Worm (Caenorhabditis elegans) whole organism, L4/young adult: ENCODE data around the gene C50F4.8.
A peak's percentile ranks its signal among the peaks of the same experiment; 100 is the strongest.

Experiments
- W03F9.2 ChIP-seq: fragments of 150-350 bp; optimal IDR thresholded peaks from 2 replicates; lab custom pipeline; 2014; ENCODE audit warnings: missing biosample characterization, missing genetic modification characterization
- dao-5 ChIP-seq: sonication (generic microtip); optimal IDR thresholded peaks from 2 replicates; lab custom pipeline; 2016; ENCODE audit warnings: missing genotype, missing genetic modification characterization, moderate library complexity, missing compliant biosample characterization
- him-1 ChIP-seq: sonication (generic microtip); optimal IDR thresholded peaks from 2 replicates; lab custom pipeline; 2016; ENCODE audit warnings: missing genotype, missing genetic modification reagents, missing genetic modification characterization, missing compliant biosample characterization

The C50F4.8 gene

DNA sequence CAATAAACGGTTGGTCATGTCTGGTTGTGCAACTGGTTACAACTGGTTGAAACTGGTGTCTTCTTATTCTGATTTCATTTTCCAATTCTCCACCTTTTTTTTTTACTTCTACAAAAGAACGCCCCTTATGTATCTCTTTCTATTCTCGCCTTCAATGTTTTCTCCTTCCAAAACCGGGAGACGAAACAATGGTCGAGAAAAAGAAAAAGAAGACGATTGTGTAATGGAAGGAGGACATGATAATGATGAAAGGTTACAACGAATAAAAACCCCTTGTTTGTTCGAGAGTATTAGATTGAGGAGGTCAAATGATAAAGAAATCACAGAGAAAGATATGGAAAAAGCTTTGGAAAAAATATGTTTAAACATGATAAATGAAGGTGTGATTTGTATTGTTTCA is at the start of gene C50F4.8:
C50F4.8 (minus strand) TSS at position 28 of the 400 bp plus-strand sequence.
- TF ChIP-seq W03F9.2 (no peak), dao-5 (tag; lab: Kevin White, UChicago) (no peak), him-1 (no peak)

DNA sequence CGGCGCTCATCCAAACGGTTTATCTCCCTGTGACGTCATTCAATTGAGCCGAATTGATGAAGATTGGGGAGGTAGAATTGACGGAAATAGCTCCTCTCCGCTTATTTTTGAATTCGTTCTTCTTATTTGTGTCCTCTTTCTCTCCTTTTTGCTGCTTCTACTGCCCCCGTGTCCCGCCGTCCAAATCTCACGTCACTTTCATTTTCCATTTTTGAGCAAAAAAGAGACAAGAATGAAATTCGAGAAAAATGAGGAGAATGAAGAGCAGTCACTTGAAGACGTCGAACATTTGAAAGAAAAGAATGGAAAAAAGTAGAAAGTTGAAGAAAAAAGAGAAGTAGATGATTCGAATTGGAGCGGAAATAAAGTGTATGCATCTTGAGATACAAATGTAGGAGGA is 44.9 kb upstream of the C50F4.8 start:
- TF ChIP-seq him-1: no peak

DNA sequence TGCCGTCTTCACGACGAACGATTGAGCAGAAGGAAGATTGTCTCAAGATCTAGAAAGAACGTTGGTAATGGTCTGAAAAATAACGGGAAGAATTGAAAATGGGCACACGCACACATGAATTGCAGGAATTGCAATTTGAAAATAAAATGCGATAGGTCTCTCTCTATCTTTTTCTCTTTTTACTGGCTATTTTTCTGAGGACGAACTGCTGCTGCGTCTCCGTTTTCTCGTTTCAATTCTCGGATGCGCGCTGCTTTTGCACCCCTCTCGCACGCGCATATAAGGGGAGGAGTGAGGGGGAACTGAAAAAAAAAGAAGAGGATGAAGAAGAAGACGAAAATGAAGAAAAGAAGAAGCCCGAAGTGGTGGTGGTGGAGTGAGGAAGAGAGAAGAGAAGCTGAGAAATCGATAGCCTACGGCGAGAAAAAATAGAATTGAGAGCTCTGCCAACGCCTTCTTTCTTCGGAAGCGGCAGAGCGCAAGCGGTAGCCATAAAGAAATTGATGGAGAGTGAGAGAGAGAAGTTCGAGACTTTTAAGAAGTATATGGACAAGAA is 43.0 kb upstream of the C50F4.8 start, which contains the start of gene rgef-1:
rgef-1 (minus strand) TSS at position 51 of the 556 bp plus-strand sequence.
- TF ChIP-seq him-1: peak; percentile 61
- TF ChIP-seq W03F9.2: no peak

DNA sequence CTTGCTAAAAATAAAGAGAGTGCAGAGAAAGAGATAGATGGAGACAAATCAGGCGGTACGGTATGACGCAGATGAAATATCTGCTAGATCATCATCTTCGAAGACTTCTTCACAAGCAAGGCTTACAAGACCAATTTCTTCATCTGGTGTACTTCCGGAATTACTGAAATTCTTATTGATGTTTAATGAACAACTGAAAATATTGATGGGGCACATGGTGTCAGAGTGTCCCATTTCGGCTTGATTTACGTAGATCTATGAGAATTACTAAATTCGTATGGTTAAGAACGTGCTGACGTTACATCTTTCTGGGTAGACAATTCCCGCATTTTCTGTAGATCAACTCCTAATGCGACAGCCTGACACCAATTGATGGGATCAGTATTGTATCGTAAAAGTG is 38.0 kb upstream of the C50F4.8 start:
- no peak for TF ChIP-seq W03F9.2
- no peak for TF ChIP-seq dao-5 (tag; lab: Kevin White, UChicago)
- TF ChIP-seq him-1: no peak

DNA sequence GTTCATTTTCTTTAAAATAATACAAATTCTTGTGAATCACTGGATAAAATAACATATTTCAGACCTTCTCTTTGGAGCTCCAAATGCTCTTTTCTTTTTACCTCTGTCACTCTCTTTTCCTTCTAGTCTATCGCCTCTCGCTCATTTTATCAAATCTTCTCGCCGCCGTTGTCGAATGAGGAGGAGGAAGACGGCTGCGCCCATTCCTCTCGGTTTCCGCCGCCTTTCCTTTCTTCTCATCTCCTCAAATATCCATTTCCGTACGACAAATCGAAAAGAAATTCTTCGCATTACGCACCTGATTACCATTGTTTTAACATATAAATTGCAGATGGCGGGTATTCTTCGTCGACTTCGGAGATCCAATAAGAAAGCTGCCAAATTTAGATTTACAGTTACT is 31.7 kb upstream of the C50F4.8 start, which contains the start of gene ehbp-1:
ehbp-1 (plus strand) TSS at position 332 of the 400 bp plus-strand sequence.
- TF ChIP-seq dao-5 (tag; lab: Kevin White, UChicago): no peak
- TF ChIP-seq W03F9.2: no peak
- no peak for TF ChIP-seq him-1

DNA sequence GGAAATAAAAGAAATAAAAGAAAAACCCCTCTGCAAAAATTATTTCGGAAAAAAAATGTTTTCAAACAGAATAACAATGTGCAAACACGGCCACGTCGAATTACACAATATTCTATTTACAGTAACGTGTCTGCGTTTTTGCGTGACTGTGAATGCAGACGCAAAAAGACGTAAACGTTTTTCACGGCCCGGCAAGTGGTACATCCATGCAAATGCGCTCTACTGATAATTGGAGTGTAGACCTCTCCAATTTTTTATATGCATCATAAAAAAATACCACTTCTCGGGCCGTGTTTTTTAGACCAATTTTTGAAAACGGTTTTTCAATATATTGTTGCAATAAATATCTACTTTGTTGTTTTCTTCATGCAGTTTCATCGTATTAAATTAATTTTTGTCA is 30.8 kb upstream of the C50F4.8 start, which contains the start of gene nstp-10:
nstp-10 (minus strand) TSS at position 378 of the 400 bp plus-strand sequence.
- TF ChIP-seq dao-5 (tag; lab: Kevin White, UChicago): no peak
- TF ChIP-seq him-1: no peak
- peak; percentile 65 for TF ChIP-seq W03F9.2

DNA sequence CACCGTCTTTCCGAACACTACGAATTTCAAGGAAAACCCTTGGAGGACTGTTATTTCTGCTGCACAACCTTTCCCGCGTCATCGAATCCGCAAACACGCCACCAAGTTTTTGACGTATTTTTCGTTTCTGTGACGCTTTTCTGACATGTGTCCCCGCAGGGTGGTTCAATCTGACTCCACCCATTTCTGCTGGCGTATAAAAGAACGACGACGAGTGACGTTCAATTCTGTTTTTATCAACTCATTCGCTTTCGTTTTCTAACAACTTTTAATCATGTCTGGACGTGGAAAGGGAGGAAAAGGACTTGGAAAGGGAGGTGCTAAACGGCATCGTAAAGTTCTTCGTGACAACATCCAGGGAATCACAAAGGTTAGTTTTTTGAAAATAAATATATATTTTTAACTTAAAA is 28.2 kb upstream of the C50F4.8 start, which contains the start of gene his-37:
his-37 (plus strand) TSS at position 246 of the 410 bp plus-strand sequence.
- TF ChIP-seq W03F9.2 (peak; percentile 97), dao-5 (tag; lab: Kevin White, UChicago) (peak; percentile 37), him-1 (peak; percentile 96)

DNA sequence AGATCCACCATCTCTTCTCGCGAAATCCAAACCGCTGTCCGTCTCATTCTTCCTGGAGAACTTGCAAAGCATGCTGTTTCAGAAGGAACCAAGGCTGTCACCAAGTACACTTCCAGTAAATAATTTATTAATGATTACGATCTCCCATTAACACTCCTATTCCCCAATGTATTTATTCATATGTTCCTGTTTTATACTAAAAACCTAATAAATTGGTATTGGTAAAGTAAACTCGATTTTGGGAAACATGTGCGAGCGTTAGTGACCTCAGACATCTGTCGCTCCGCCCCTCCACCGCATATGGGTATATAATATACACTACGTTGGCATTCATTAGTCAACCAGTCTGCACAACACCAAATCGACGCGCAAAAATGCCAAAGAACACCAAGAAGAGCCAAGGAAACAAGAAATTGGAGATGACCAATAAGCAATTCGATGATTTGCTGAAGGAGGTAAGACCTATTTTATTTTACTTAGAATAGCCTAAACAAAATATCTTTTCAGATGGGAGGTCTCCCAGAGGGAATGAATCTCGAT is 27.5 kb upstream of the C50F4.8 start, which contains the start of gene C50F4.6:
C50F4.6 (plus strand) TSS at position 51 of the 540 bp plus-strand sequence.
- no peak for TF ChIP-seq him-1
- no peak for TF ChIP-seq W03F9.2
- no peak for TF ChIP-seq dao-5 (tag; lab: Kevin White, UChicago)

DNA sequence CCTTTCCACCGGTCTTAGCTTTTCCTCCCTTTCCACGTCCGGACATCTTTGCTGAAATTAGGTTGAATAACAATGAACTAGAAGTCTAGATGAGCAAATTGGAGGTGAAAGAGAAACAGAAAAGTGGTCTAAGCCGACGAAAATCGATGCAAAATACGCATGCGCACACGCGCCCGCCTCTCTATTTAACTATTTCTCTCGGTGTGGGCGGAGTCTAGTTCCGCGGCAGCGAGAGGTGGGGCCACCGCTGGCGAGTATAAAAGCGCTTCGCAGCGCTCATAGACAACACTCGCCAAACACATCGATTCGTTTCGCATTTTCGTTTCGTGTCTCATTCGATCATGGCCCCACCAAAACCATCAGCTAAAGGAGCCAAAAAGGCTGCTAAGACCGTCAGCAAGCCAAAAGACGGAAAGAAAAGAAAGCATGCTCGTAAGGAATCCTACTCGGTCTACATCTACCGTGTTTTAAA is 26.6 kb upstream of the C50F4.8 start, which contains the start of the genes his-35 and his-41:
his-35 (minus strand) TSS at position 51 of the 472 bp plus-strand sequence.
his-41 (plus strand) TSS at position 299 of the 472 bp plus-strand sequence.
- TF ChIP-seq dao-5 (tag; lab: Kevin White, UChicago) (no peak), W03F9.2 (no peak), him-1 (no peak)

DNA sequence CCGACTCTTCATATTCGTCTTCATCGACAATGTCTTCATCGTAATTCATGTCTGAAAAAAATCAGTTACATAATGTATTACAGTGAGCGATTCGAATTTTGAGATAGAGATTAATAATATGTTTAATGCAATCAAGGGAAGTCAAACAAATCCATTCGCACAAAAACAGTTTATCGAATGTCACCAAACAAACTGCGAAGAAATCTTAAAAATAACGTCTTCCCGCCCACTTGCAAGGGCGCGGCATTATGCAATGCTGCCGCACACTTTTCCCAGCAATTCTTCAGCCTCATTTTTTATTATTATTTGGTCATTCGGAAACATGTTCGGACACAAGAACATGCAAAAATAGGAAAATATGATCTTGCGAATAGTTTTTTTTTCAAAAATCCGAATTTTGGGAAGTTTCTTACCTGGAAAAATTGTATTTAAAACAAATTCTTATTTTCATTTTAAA is 25.5 kb upstream of the C50F4.8 start, which contains the start of gene mdf-1:
mdf-1 (minus strand) TSS at position 51 of the 457 bp plus-strand sequence.
- TF ChIP-seq dao-5 (tag; lab: Kevin White, UChicago) (no peak), W03F9.2 (peak; percentile 29), him-1 (peak; percentile 44)

DNA sequence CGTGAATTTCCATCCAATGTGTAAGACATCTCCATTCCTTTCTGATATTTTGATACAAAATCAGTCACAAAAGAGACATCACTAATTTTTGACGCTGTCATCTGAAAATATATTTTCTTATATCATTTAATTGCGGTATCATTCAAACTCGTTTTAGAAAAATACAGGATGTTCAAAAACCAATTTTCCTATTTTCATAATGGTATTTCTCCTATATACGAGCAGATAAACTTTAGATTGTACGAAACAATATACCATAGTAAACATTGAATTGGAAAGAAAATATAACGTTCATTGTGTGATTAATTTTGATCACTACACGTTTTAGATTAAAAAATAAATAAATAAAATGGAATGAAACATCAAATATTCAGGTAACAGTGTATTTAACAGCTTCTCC is 22.8 kb upstream of the C50F4.8 start, which contains the start of gene C50F4.16:
C50F4.16 (minus strand) TSS at position 101 of the 400 bp plus-strand sequence.
- no peak for TF ChIP-seq dao-5 (tag; lab: Kevin White, UChicago)
- TF ChIP-seq him-1: no peak
- no peak for TF ChIP-seq W03F9.2

DNA sequence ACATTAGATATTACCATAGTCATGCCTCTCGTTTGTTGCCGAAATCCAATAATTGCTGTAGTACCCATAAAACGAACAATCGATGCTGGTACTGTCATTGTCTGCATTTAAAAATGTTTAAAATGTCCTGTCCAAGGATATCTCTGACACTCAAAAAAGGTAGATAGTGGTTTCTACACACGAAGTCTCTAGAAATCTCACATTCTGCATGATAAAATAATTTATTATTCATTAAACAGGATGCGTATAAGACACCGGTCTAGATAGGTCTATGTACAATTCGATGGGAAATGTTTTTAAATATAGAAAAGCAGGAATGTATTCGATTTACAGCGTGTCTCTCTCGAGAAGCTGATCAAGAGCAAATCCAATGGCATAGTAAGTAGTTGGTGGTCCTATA is 21.0 kb upstream of the C50F4.8 start, which contains the start of gene C50F4.12:
C50F4.12 (minus strand) TSS at position 101 of the 400 bp plus-strand sequence.
- TF ChIP-seq dao-5 (tag; lab: Kevin White, UChicago): no peak
- TF ChIP-seq him-1: no peak
- no peak for TF ChIP-seq W03F9.2

DNA sequence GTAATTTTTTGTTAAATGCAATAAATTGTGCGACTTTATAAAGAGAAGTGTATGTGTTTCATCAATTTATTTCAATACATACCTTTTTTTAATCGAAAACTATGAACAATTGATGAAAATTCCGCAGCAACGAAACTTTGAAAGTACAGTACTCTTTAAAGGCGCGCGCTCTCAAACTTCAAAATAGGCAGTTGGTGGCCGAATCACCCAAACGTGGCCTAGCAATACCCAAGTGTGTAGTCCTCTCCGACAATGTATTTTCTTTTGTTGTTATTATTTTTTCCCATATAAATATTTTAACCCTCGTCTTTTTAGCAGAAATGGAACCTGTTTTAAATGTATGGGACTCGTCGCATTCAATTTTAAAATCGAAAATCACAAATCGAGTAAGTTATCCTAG is 17.8 kb upstream of the C50F4.8 start, which contains the start of gene C50F4.4:
C50F4.4 (plus strand) TSS at position 267 of the 400 bp plus-strand sequence.
- no peak for TF ChIP-seq dao-5 (tag; lab: Kevin White, UChicago)
- TF ChIP-seq W03F9.2: no peak
- peak; percentile 2 for TF ChIP-seq him-1

DNA sequence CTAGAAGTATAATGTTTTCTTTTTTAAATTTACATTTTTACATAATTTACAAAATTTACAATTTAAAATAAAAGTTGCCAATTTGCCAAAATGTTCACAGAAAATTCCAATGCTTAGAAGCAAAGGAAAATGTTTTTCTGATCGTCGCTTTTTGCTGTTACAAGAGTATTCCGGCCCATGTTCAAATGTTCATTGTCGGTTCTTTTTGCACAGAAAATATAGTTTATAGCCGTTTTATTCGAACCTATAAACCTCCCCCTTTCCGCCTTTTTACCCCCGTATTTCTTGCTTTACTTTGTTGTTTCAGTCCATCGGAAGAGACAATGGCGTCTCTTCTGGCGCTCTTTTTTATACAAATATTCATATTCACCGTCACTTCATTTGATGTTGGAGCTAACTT is 16.0 kb upstream of the C50F4.8 start, which contains the start of gene tag-329:
tag-329 (plus strand) TSS at position 301 of the 400 bp plus-strand sequence.
- TF ChIP-seq him-1: no peak

DNA sequence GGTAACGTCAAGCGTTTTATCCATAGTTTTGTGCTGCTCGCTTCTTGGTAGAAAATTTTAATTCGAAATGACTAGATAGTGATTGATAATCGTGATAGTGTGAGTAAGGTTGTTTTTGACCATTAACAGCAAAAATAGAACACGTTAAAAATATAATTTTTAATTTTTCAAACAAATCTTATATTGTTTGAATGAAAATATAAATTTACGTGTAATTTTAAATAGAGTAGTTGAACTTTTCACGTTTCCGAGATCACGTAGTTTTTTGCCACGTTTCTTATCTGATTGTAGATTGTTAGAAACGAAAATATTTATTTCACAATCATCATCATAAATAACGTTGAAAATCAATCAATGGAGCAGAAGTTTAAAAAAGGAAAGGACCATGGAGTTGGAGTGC is 12.8 kb upstream of the C50F4.8 start, which contains the start of the genes C50F4.10 and pfk-1.2:
C50F4.10 (minus strand) TSS at position 101 of the 400 bp plus-strand sequence.
pfk-1.2 (plus strand) TSS at position 325 of the 400 bp plus-strand sequence.
- no peak for TF ChIP-seq him-1
- TF ChIP-seq W03F9.2: no peak
- no peak for TF ChIP-seq dao-5 (tag; lab: Kevin White, UChicago)
